Worm (Caenorhabditis elegans) whole organism, midembryonic: ENCODE measurements around the gene dsl-7.

ENCODE experiments used
- flt-1 ChIP-seq: fragments of 200-800 bp; sonication (Bioruptor generic); IDR thresholded peaks from 2 replicates; pipeline ENCODE4 v1.3.6; 2022; ENCODE audit warnings: missing genetic modification characterization, missing compliant biosample characterization
- klf-2 ChIP-seq: fragments of 200-800 bp; sonication (Bioruptor generic); conservative IDR thresholded peaks from 2 replicates; pipeline ENCODE4 v1.3.6; 2022; ENCODE audit warnings: missing genetic modification reagents, missing genetic modification characterization, missing compliant biosample characterization
- med-1 ChIP-seq: sonication (generic microtip); optimal IDR thresholded peaks from 2 replicates; lab custom pipeline; 2017; ENCODE audit warnings: missing genetic modification characterization, mild to moderate bottlenecking, missing compliant biosample characterization, antibody characterized with exemption, missing genetic modification reagents; ENCODE audit not compliant: insufficient read depth
- tab-1 ChIP-seq: fragments of 200-800 bp; sonication (Bioruptor generic); IDR thresholded peaks from 2 replicates; pipeline ENCODE4 v1.3.6; 2022; ENCODE audit warnings: missing genetic modification characterization, missing compliant biosample characterization
- ztf-23 ChIP-seq: fragments of 200-800 bp; sonication (Bioruptor generic); IDR thresholded peaks from 2 replicates; pipeline ENCODE4 v1.3.6; 2022; ENCODE audit warnings: missing genetic modification reagents, missing genetic modification characterization, missing compliant biosample characterization
- ztf-29 ChIP-seq: fragments of 200-800 bp; sonication (Bioruptor generic); IDR thresholded peaks from 2 replicates; pipeline ENCODE4 v1.3.6; 2022; ENCODE audit warnings: missing genetic modification reagents, missing genetic modification characterization, missing compliant biosample characterization

ce11 chrV:13020014-13020413 is 27.1 kb downstream of the dsl-7 start:
- no peak for TF ChIP-seq ztf-23 (GFP tag; lab: Robert Waterston, UW)
- TF ChIP-seq ztf-29 (GFP tag; lab: Robert Waterston, UW): no peak
- TF ChIP-seq klf-2 (GFP tag; lab: Robert Waterston, UW): no peak
- TF ChIP-seq tab-1 (GFP tag; lab: Robert Waterston, UW): no peak
- no peak for TF ChIP-seq med-1
- no peak for TF ChIP-seq flt-1 (GFP tag; lab: Robert Waterston, UW)
